Worm (Caenorhabditis elegans): Measurements from ENCODE around the gene ndua-12.
A peak's percentile ranks its signal among the peaks of the same experiment; 100 is the strongest.

The ndua-12 gene

ce11 chrIV:2688716-2689307 lies 30.8 kb downstream of the ndua-12 start, which contains the start of gene egrh-3:
Gene egrh-3, minus strand, starts transcription at chrIV:2688766.
- TF ChIP-seq ZK546.5 (tag; optimal IDR thresholded peaks at IDR 0.05) (no peak), set-16 (GFP tag; IDR thresholded peaks at IDR 0.05) (peak; percentile 97)

ce11 chrIV:2680281-2680680 lies 39.4 kb downstream of the ndua-12 start:
- TF ChIP-seq ceh-28 (tag; optimal IDR thresholded peaks at IDR 0.05) (peak; percentile 94), F10B5.3 (tag; optimal IDR thresholded peaks at IDR 0.05) (no peak), zfp-3 (GFP tag; conservative IDR thresholded peaks at IDR 0.05) (no peak), aha-1 (tag) (peak; percentile 42), nhr-25 (tag; optimal IDR thresholded peaks at IDR 0.05; ENCODE audit: borderline replicate concordance, insufficient read depth) (no peak), ctbp-1 (GFP tag; IDR thresholded peaks at IDR 0.05) (no peak)

- no peak for TF ChIP-seq rbr-2 (tag; optimal IDR thresholded peaks at IDR 0.05)
Measured at ce11 chrIV:2678152-2678551, 41.5 kb downstream of the ndua-12 start.

- TF ChIP-seq lin-38 (GFP tag; IDR thresholded peaks at IDR 0.05), result 0 out of 2 replicates have a peak, but pooled peaks have one; percentile 3
- no peak for TF ChIP-seq fos-1 (tag; optimal IDR thresholded peaks at IDR 0.05)
- peak; percentile 57 for TF ChIP-seq T20F7.1 (GFP tag; optimal IDR thresholded peaks at IDR 0.05)
- TF ChIP-seq ceh-32 (tag; optimal IDR thresholded peaks at IDR 0.05; ENCODE audit: poor library complexity), result no peak
- no peak for TF ChIP-seq D1046.2 (GFP tag; IDR thresholded peaks at IDR 0.05)
- TF ChIP-seq snpc-1.2 (GFP tag; IDR thresholded peaks at IDR 0.05), result no peak
- no peak for TF ChIP-seq ZK337.2 (GFP tag; IDR thresholded peaks at IDR 0.05)
- peak; percentile 94 for TF ChIP-seq Y48G9A.11 (GFP tag; IDR thresholded peaks at IDR 0.05)
- peak; percentile 45 for TF ChIP-seq dpl-1 (GFP tag; optimal IDR thresholded peaks at IDR 0.05)
- TF ChIP-seq nhr-111 (GFP tag; optimal IDR thresholded peaks at IDR 0.05), result no peak
- TF ChIP-seq zip-11 (GFP tag; IDR thresholded peaks at IDR 0.05), result no peak
- no peak for TF ChIP-seq vab-7 (GFP tag; IDR thresholded peaks at IDR 0.05)
- no peak for TF ChIP-seq zfp-2 (tag; optimal IDR thresholded peaks at IDR 0.05)
- no peak for TF ChIP-seq zfp-3 (GFP tag; conservative IDR thresholded peaks at IDR 0.05)
- no peak for TF ChIP-seq lir-3 (tag; optimal IDR thresholded peaks at IDR 0.05)
- no peak for TF ChIP-seq lin-1 (GFP tag; IDR thresholded peaks at IDR 0.05)
- TF ChIP-seq ceh-82 (tag; optimal IDR thresholded peaks at IDR 0.05), result no peak
- no peak for TF ChIP-seq ZK546.5 (tag; optimal IDR thresholded peaks at IDR 0.05)
- TF ChIP-seq gei-8 (GFP tag; optimal IDR thresholded peaks at IDR 0.05), result no peak
- no peak for TF ChIP-seq nhr-76 (tag; optimal IDR thresholded peaks at IDR 0.05)
- TF ChIP-seq F10B5.3 (tag; optimal IDR thresholded peaks at IDR 0.05), result no peak
- TF ChIP-seq hlh-11 (tag; optimal IDR thresholded peaks at IDR 0.05), result no peak
- TF ChIP-seq ceh-28 (tag; optimal IDR thresholded peaks at IDR 0.05), result no peak
- TF ChIP-seq nhr-28 (tag; optimal IDR thresholded peaks at IDR 0.05), result no peak
- no peak for TF ChIP-seq mep-1 (tag; optimal IDR thresholded peaks at IDR 0.05)
- TF ChIP-seq madf-5 (GFP tag; IDR thresholded peaks at IDR 0.05), result no peak
Measured at ce11 chrIV:2677687-2678086, 41.9 kb downstream of the ndua-12 start.

- TF ChIP-seq pha-4 (GFP tag; IDR thresholded peaks at IDR 0.05), result 0 out of 2 replicates have a peak, but pooled peaks have one; percentile 32
- no peak for TF ChIP-seq pha-4 (tag; optimal IDR thresholded peaks at IDR 0.05)
- no peak for TF ChIP-seq tra-1 (GFP tag; IDR thresholded peaks at IDR 0.05)
- TF ChIP-seq duxl-1 (tag; optimal IDR thresholded peaks at IDR 0.05; ENCODE audit: poor library complexity), result peak; percentile 65
- peak; percentile 86 for TF ChIP-seq T26A8.4 (GFP tag; IDR thresholded peaks at IDR 0.05)
- no peak for TF ChIP-seq egl-27 (tag; optimal IDR thresholded peaks at IDR 0.05)
- peak; percentile 44 for TF ChIP-seq ztf-7 (tag; optimal IDR thresholded peaks at IDR 0.05)
- TF ChIP-seq nhr-28 (tag; optimal IDR thresholded peaks at IDR 0.05), result peak; percentile 54
- peak; percentile 91 for TF ChIP-seq lin-38 (GFP tag; IDR thresholded peaks at IDR 0.05)
- TF ChIP-seq madf-9 (GFP tag; conservative IDR thresholded peaks at IDR 0.05), result 0 out of 2 replicates have a peak, but pooled peaks have one; percentile 20
- no peak for TF ChIP-seq ceh-82 (tag; optimal IDR thresholded peaks at IDR 0.05)
- no peak for TF ChIP-seq attf-4 (tag; optimal IDR thresholded peaks at IDR 0.05)
- TF ChIP-seq arid-1 (GFP tag; conservative IDR thresholded peaks at IDR 0.05), result 0 out of 2 replicates have a peak, but pooled peaks have one; percentile 33
- peak; percentile 46 for TF ChIP-seq zip-2 (tag; optimal IDR thresholded peaks at IDR 0.05)
- peak; percentile 81 for TF ChIP-seq hmg-1.1 (GFP tag; IDR thresholded peaks at IDR 0.05)
- peak; percentile 74 for TF ChIP-seq ceh-20 (GFP tag; IDR thresholded peaks at IDR 0.05)
- peak; percentile 80 for TF ChIP-seq jun-1 (tag; optimal IDR thresholded peaks at IDR 0.05)
- peak; percentile 92 for TF ChIP-seq aha-1 (tag)
Measured at ce11 chrIV:2676281-2676680, 43.4 kb downstream of the ndua-12 start, which contains the start of gene Y94H6A.3. Gene Y94H6A.3, plus strand, starts transcription at chrIV:2676512.

All from whole organism, L4 larva.